Worm (Caenorhabditis elegans): Measurements from ENCODE around the gene zmp-1.

ce11 chrIII:5921067-5921678, 11.6 kb downstream of the zmp-1 start:
- TF ChIP-seq F13H6.1 (tag; optimal IDR thresholded peaks at IDR 0.05) (no peak), gmeb-2 (tag; optimal IDR thresholded peaks at IDR 0.05) (no peak), ceh-45 (GFP tag; IDR thresholded peaks at IDR 0.05) (no peak), unc-55 (GFP tag; optimal IDR thresholded peaks at IDR 0.05) (no peak), fkh-6 (tag; optimal IDR thresholded peaks at IDR 0.05) (no peak), dmd-4 (tag; optimal IDR thresholded peaks at IDR 0.05; ENCODE audit: borderline replicate concordance) (no peak), sox-2 (GFP tag; IDR thresholded peaks at IDR 0.05) (no peak), pha-4 (tag; optimal IDR thresholded peaks at IDR 0.05) (no peak), ceh-31 (tag; optimal IDR thresholded peaks at IDR 0.05) (no peak), fax-1 (tag; optimal IDR thresholded peaks at IDR 0.05) (no peak), ceh-6 (GFP tag; optimal IDR thresholded peaks at IDR 0.05) (no peak), nhr-11 (tag; optimal IDR thresholded peaks at IDR 0.05) (no peak), ttx-3 (tag; optimal IDR thresholded peaks at IDR 0.05) (no peak), K09A11.1 (tag; optimal IDR thresholded peaks at IDR 0.05; ENCODE audit: insufficient read depth) (no peak)

Measured in whole organism, late embryonic.